Fruit fly (Drosophila melanogaster) whole organism, larva: Measurements from ENCODE around the gene CG8301.

ENCODE experiments used
- noc ChIP-seq: fragments of 200-800 bp; sonication (Bioruptor generic); optimal IDR thresholded peaks from 3 replicates; lab custom pipeline; 2019; ENCODE audit warnings: missing biosample characterization, mild to moderate bottlenecking, missing genetic modification characterization, moderate library complexity

Gene CG8301

dm6 chr3R:9590952-9591532 lies 9.9 kb downstream of the CG8301 start, which contains the start of the genes bocks and CG8312:
Gene bocks, minus strand, starts transcription at chr3R:9591002.
Gene CG8312, plus strand, starts transcription at chr3R:9591309.
- peak; percentile 67 for TF ChIP-seq noc (tag; lab: Kevin White, UChicago)

- TF ChIP-seq noc (tag; lab: Kevin White, UChicago) = no peak
Measured at dm6 chr3R:9591769-9592388, 10.8 kb downstream of the CG8301 start.

- no peak for TF ChIP-seq noc (tag; lab: Kevin White, UChicago)
Measured at dm6 chr3R:9593408-9594250, 12.5 kb downstream of the CG8301 start.

dm6 chr3R:9594251-9594581 lies 13.1 kb downstream of the CG8301 start:
- TF ChIP-seq noc (tag; lab: Kevin White, UChicago) = no peak

- TF ChIP-seq noc (tag; lab: Kevin White, UChicago) = no peak
Measured at dm6 chr3R:9594839-9595238, 13.7 kb downstream of the CG8301 start.

- TF ChIP-seq noc (tag; lab: Kevin White, UChicago) = no peak
Measured at dm6 chr3R:9595681-9596357, 14.7 kb downstream of the CG8301 start.

- no peak for TF ChIP-seq noc (tag; lab: Kevin White, UChicago)
Measured at dm6 chr3R:9596615-9597014, 15.5 kb downstream of the CG8301 start.

- TF ChIP-seq noc (tag; lab: Kevin White, UChicago) = no peak
Measured at dm6 chr3R:9598099-9598498, 17.0 kb downstream of the CG8301 start.

dm6 chr3R:9600558-9600959 lies 19.5 kb downstream of the CG8301 start:
- peak; percentile 95 for TF ChIP-seq noc (tag; lab: Kevin White, UChicago)

dm6 chr3R:9601949-9602348 lies 20.8 kb downstream of the CG8301 start:
- no peak for TF ChIP-seq noc (tag; lab: Kevin White, UChicago)

- no peak for TF ChIP-seq noc (tag; lab: Kevin White, UChicago)
Measured at dm6 chr3R:9603022-9603942, 22.2 kb downstream of the CG8301 start.

dm6 chr3R:9604445-9605020 lies 23.4 kb downstream of the CG8301 start:
- no peak for TF ChIP-seq noc (tag; lab: Kevin White, UChicago)

dm6 chr3R:9605084-9605483 lies 24.0 kb downstream of the CG8301 start:
- no peak for TF ChIP-seq noc (tag; lab: Kevin White, UChicago)
